Worm (Caenorhabditis elegans) whole organism, L4 larva: ENCODE results near the gene srg-55.

ENCODE experiments used
- F49E8.2 ChIP-seq: sonication (generic microtip); optimal IDR thresholded peaks from 2 replicates; lab custom pipeline; 2016; ENCODE audit warnings: missing compliant biosample characterization, mild to moderate bottlenecking, missing genetic modification characterization, borderline replicate concordance
- R02D3.7 ChIP-seq: fragments of 150-350 bp; sonication (generic microtip); optimal IDR thresholded peaks from 3 replicates; lab custom pipeline; 2014; ENCODE audit warnings: missing biosample characterization, missing genetic modification characterization
- arid-1 ChIP-seq: fragments of 200-800 bp; sonication (Bioruptor generic); conservative IDR thresholded peaks from 2 replicates; pipeline ENCODE4 v1.3.6; 2022; ENCODE audit warnings: missing genetic modification reagents, missing genetic modification characterization, missing compliant biosample characterization

DNA sequence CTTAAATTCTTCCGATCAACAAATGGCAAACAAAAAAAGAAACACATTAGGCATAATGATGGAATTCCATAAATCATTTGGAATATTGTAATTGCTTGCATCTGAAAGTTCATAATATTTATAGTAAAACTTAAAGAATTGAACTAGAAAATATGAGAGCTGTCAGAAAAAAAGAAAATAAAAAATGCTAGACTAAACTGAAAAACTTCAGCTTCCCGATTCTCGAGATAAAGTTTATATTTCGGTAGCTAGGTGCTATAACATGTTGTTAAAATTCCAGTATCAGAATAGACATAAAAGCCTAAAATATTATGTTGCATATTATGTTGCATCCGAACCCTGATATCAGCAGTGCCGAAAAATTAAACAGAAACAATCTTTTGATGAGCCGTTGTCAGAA is 4.0 kb downstream of the srg-55 start, which contains the start of gene srg-54:
- no peak for TF ChIP-seq R02D3.7 (tag; lab: Kevin White, UChicago)
- no peak for TF ChIP-seq F49E8.2 (tag; lab: Kevin White, UChicago)
- no peak for TF ChIP-seq arid-1 (GFP tag; lab: Robert Waterston, UW)
